Worm (Caenorhabditis elegans) whole organism, young adult: ENCODE results near the gene dmd-7.

Source experiments
- B0019.2 ChIP-seq: fragments of 200-800 bp; sonication (Bioruptor generic); conservative IDR thresholded peaks from 2 replicates; pipeline ENCODE4 v1.3.6; 2022; ENCODE audit warnings: missing genetic modification reagents, missing genetic modification characterization, missing compliant biosample characterization
- C06A6.2 ChIP-seq: fragments of 200-800 bp; sonication (Bioruptor generic); conservative IDR thresholded peaks from 2 replicates; pipeline ENCODE4 v1.3.6; 2022; ENCODE audit warnings: missing genetic modification characterization, missing compliant biosample characterization
- C17E4.6 ChIP-seq: fragments of 200-800 bp; sonication (Bioruptor generic); IDR thresholded peaks from 2 replicates; pipeline ENCODE4 v1.3.6; 2022; ENCODE audit warnings: missing genetic modification reagents, missing genetic modification characterization, missing compliant biosample characterization
- F10E7.11 ChIP-seq: sonication (generic microtip); optimal IDR thresholded peaks from 2 replicates; lab custom pipeline; 2017; ENCODE audit warnings: mild to moderate bottlenecking, missing genetic modification characterization, moderate library complexity, missing compliant biosample characterization
- F23B12.7 ChIP-seq: sonication (generic microtip); optimal IDR thresholded peaks from 2 replicates; lab custom pipeline; 2017; ENCODE audit warnings: missing genetic modification characterization, mild to moderate bottlenecking, missing compliant biosample characterization, antibody characterized with exemption, moderate library complexity; ENCODE audit not compliant: insufficient read depth
- F49E8.2 ChIP-seq: sonication (generic microtip); optimal IDR thresholded peaks from 3 replicates; lab custom pipeline; 2017; ENCODE audit warnings: missing genetic modification characterization, mild to moderate bottlenecking, missing compliant biosample characterization, antibody characterized with exemption, moderate library complexity; ENCODE audit not compliant: insufficient read depth
- K12H6.12 ChIP-seq: fragments of 200-800 bp; sonication (Bioruptor generic); optimal IDR thresholded peaks from 2 replicates; lab custom pipeline; 2018; ENCODE audit warnings: mild to moderate bottlenecking, missing genetic modification characterization, missing compliant biosample characterization
- Y79H2A.3 ChIP-seq: fragments of 200-800 bp; sonication (Bioruptor generic); conservative IDR thresholded peaks from 2 replicates; pipeline ENCODE4 v1.3.6; 2022; ENCODE audit warnings: missing genetic modification reagents, missing genetic modification characterization, missing compliant biosample characterization
- Y95B8A.8 ChIP-seq: fragments of 200-800 bp; sonication (Bioruptor generic); IDR thresholded peaks from 2 replicates; pipeline ENCODE4 v1.3.6; 2022; ENCODE audit warnings: missing genetic modification reagents, missing genetic modification characterization, missing compliant biosample characterization
- ZK185.1 ChIP-seq: sonication (generic microtip); optimal IDR thresholded peaks from 2 replicates; lab custom pipeline; 2016; ENCODE audit warnings: mild to moderate bottlenecking, missing genetic modification characterization, missing compliant biosample characterization; ENCODE audit not compliant: poor library complexity, severe bottlenecking
- bed-1 ChIP-seq: fragments of 200-800 bp; sonication (Bioruptor generic); IDR thresholded peaks from 2 replicates; pipeline ENCODE4 v1.3.6; 2022; ENCODE audit warnings: missing genetic modification reagents, missing genetic modification characterization, missing compliant biosample characterization
- cebp-2 ChIP-seq: fragments of 200-800 bp; sonication (Bioruptor generic); IDR thresholded peaks from 2 replicates; pipeline ENCODE4 v1.3.6; 2022; ENCODE audit warnings: missing genetic modification characterization, missing compliant biosample characterization
- ceh-100 ChIP-seq: fragments of 200-800 bp; sonication (Bioruptor generic); IDR thresholded peaks from 2 replicates; pipeline ENCODE4 v1.3.6; 2022; ENCODE audit warnings: missing genetic modification reagents, missing genetic modification characterization, missing compliant biosample characterization
- ceh-58 ChIP-seq: fragments of 200-800 bp; sonication (Bioruptor generic); IDR thresholded peaks from 2 replicates; pipeline ENCODE4 v1.3.6; 2022; ENCODE audit warnings: missing genetic modification characterization, missing compliant biosample characterization
- die-1 ChIP-seq: sonication (generic microtip); optimal IDR thresholded peaks from 2 replicates; lab custom pipeline; 2016; ENCODE audit warnings: missing genotype, mild to moderate bottlenecking, missing genetic modification characterization, missing compliant biosample characterization
- dpff-1 ChIP-seq: sonication (generic microtip); optimal IDR thresholded peaks from 2 replicates; lab custom pipeline; 2017; ENCODE audit warnings: mild to moderate bottlenecking, missing genetic modification characterization, missing compliant biosample characterization
- dpl-1 ChIP-seq: fragments of 150-350 bp; optimal IDR thresholded peaks from 2 replicates; lab custom pipeline; 2014; ENCODE audit warnings: missing biosample characterization, missing genetic modification reagents, missing genetic modification characterization
- egl-44 ChIP-seq: fragments of 200-800 bp; sonication (Bioruptor generic); IDR thresholded peaks from 2 replicates; pipeline ENCODE4 v1.3.6; 2022; ENCODE audit warnings: missing genetic modification reagents, missing genetic modification characterization, missing compliant biosample characterization
- fkh-3 ChIP-seq: sonication (generic microtip); optimal IDR thresholded peaks from 2 replicates; lab custom pipeline; 2016; ENCODE audit warnings: mild to moderate bottlenecking, missing genetic modification characterization, missing compliant biosample characterization
- hlh-12 ChIP-seq: sonication (generic microtip); optimal IDR thresholded peaks from 2 replicates; lab custom pipeline; 2016; ENCODE audit warnings: missing genetic modification characterization, missing compliant biosample characterization
- hlh-26 ChIP-seq: fragments of 200-800 bp; sonication (Bioruptor generic); conservative IDR thresholded peaks from 2 replicates; pipeline ENCODE4 v1.3.6; 2022; ENCODE audit warnings: missing genetic modification reagents, missing genetic modification characterization, missing compliant biosample characterization
- hmg-1.2 ChIP-seq: fragments of 200-800 bp; sonication (Bioruptor generic); IDR thresholded peaks from 2 replicates; pipeline ENCODE4 v1.3.6; 2022; ENCODE audit warnings: missing genetic modification reagents, missing genetic modification characterization, missing compliant biosample characterization
- hsf-1 ChIP-seq: fragments of 200-800 bp; sonication (Bioruptor generic); IDR thresholded peaks from 2 replicates; pipeline ENCODE4 v1.3.6; 2022; ENCODE audit warnings: missing genetic modification reagents, missing genetic modification characterization, missing compliant biosample characterization
- lag-1 ChIP-seq: fragments of 200-800 bp; sonication (Bioruptor generic); IDR thresholded peaks from 2 replicates; pipeline ENCODE4 v1.3.6; 2022; ENCODE audit warnings: missing genetic modification reagents, missing genetic modification characterization, missing compliant biosample characterization
- let-526 ChIP-seq: fragments of 200-800 bp; sonication (Bioruptor generic); IDR thresholded peaks from 2 replicates; pipeline ENCODE4 v1.3.6; 2022; ENCODE audit warnings: missing genetic modification reagents, missing genetic modification characterization, missing compliant biosample characterization
- let-607 ChIP-seq, 2 experiments: fragments of 200-800 bp in 1 of 2; sonication (Bioruptor generic) in 1 of 2; sonication (generic microtip) in 1 of 2; optimal IDR thresholded peaks; 2 replicates each; lab custom pipeline; 2016 to 2018; ENCODE audit warnings: mild to moderate bottlenecking in 2 of 2, missing compliant biosample characterization in 2 of 2, missing genetic modification characterization in 2 of 2, moderate library complexity in 2 of 2, missing genotype in 1 of 2
- lin-26 ChIP-seq: fragments of 200-800 bp; sonication (Bioruptor generic); IDR thresholded peaks from 2 replicates; pipeline ENCODE4 v1.3.6; 2022; ENCODE audit warnings: missing genetic modification reagents, missing genetic modification characterization, missing compliant biosample characterization
- lin-40 ChIP-seq: sonication (generic microtip); optimal IDR thresholded peaks from 2 replicates; lab custom pipeline; 2016; ENCODE audit warnings: missing genetic modification characterization, mild to moderate bottlenecking, missing compliant biosample characterization, missing genotype, missing genetic modification reagents
- lin-54 ChIP-seq: fragments of 200-800 bp; sonication (Bioruptor generic); optimal IDR thresholded peaks from 2 replicates; lab custom pipeline; 2018; ENCODE audit warnings: mild to moderate bottlenecking, missing genetic modification characterization, missing compliant biosample characterization
- lsl-1 ChIP-seq: fragments of 200-800 bp; sonication (Bioruptor generic); optimal IDR thresholded peaks from 2 replicates; lab custom pipeline; 2018; ENCODE audit warnings: mild to moderate bottlenecking, missing genetic modification characterization, moderate library complexity, missing compliant biosample characterization
- madf-3 ChIP-seq: fragments of 200-800 bp; sonication (Bioruptor generic); IDR thresholded peaks from 2 replicates; pipeline ENCODE4 v1.3.6; 2022; ENCODE audit warnings: missing genetic modification reagents, missing genetic modification characterization, missing compliant biosample characterization
- mxl-1 ChIP-seq: sonication (generic microtip); optimal IDR thresholded peaks from 2 replicates; lab custom pipeline; 2016; ENCODE audit warnings: missing genetic modification characterization, missing compliant biosample characterization
- nfyb-1 ChIP-seq: fragments of 200-800 bp; sonication (Bioruptor generic); IDR thresholded peaks from 2 replicates; pipeline ENCODE4 v1.3.6; 2022; ENCODE audit warnings: missing genetic modification reagents, missing genetic modification characterization, missing compliant biosample characterization
- nhr-27 ChIP-seq: fragments of 200-800 bp; sonication (Bioruptor generic); optimal IDR thresholded peaks from 2 replicates; lab custom pipeline; 2018; ENCODE audit warnings: mild to moderate bottlenecking, missing genetic modification characterization, moderate library complexity, missing compliant biosample characterization
- nhr-90 ChIP-seq: sonication (generic microtip); optimal IDR thresholded peaks from 2 replicates; lab custom pipeline; 2016; ENCODE audit warnings: missing genotype, mild to moderate bottlenecking, missing genetic modification characterization, missing compliant biosample characterization
- pbrm-1 ChIP-seq: fragments of 200-800 bp; sonication (Bioruptor generic); IDR thresholded peaks from 2 replicates; pipeline ENCODE4 v1.3.6; 2022; ENCODE audit warnings: missing genetic modification reagents, missing genetic modification characterization, missing compliant biosample characterization
- pha-4 ChIP-seq: fragments of 150-350 bp; sonication (generic microtip); optimal IDR thresholded peaks from 2 replicates; lab custom pipeline; 2014; ENCODE audit warnings: missing biosample characterization, missing genetic modification reagents, missing genetic modification characterization
- rec-8 ChIP-seq, 2 experiments: sonication (generic microtip); optimal IDR thresholded peaks; 2 replicates each; lab custom pipeline; 2016; ENCODE audit warnings: mild to moderate bottlenecking in 2 of 2, missing genetic modification characterization in 2 of 2, missing genetic modification reagents in 2 of 2, missing genotype in 2 of 2, missing biosample characterization in 1 of 2, missing compliant biosample characterization in 1 of 2, moderate library complexity in 1 of 2
- snpc-4 ChIP-seq, 5 experiments: fragments of 150-350 bp in 1 of 5; sonication (generic microtip) in 4 of 5; optimal IDR thresholded peaks; 2 replicates each; lab custom pipeline; 2014 to 2018; ENCODE audit warnings: missing genetic modification characterization in 5 of 5, missing biosample characterization in 3 of 5, antibody characterized with exemption in 2 of 5, mild to moderate bottlenecking in 2 of 5, missing compliant biosample characterization in 2 of 5, missing genotype in 2 of 5, moderate library complexity in 2 of 5, missing genetic modification reagents in 1 of 5
- tbx-9 ChIP-seq: sonication (generic microtip); optimal IDR thresholded peaks from 2 replicates; lab custom pipeline; 2016; ENCODE audit warnings: borderline replicate concordance, missing genetic modification characterization, inconsistent platforms, missing compliant biosample characterization
- ztf-22 ChIP-seq: fragments of 200-800 bp; sonication (Bioruptor generic); optimal IDR thresholded peaks from 2 replicates; lab custom pipeline; 2018; ENCODE audit warnings: mild to moderate bottlenecking, missing genetic modification characterization, moderate library complexity, missing compliant biosample characterization
- ztf-3 ChIP-seq: fragments of 200-800 bp; sonication (Bioruptor generic); optimal IDR thresholded peaks from 2 replicates; lab custom pipeline; 2018; ENCODE audit warnings: mild to moderate bottlenecking, missing genetic modification characterization, missing compliant biosample characterization
- ztf-6 ChIP-seq: fragments of 200-800 bp; sonication (Bioruptor generic); IDR thresholded peaks from 2 replicates; pipeline ENCODE4 v1.3.6; 2022; ENCODE audit warnings: missing genetic modification reagents, missing genetic modification characterization, missing compliant biosample characterization

dmd-7 gene

ce11 chrV:6259139-6259538 is 12.4 kb downstream of the dmd-7 start, which contains the start of gene K08B12.1:
K08B12.1 (plus strand) TSS chrV:6259367.
- TF ChIP-seq B0019.2 (GFP tag; lab: Robert Waterston, UW) (no peak), cebp-2 (GFP tag; lab: Robert Waterston, UW) (0 out of 2 replicates have a peak, but pooled peaks have one; percentile 49)

DNA sequence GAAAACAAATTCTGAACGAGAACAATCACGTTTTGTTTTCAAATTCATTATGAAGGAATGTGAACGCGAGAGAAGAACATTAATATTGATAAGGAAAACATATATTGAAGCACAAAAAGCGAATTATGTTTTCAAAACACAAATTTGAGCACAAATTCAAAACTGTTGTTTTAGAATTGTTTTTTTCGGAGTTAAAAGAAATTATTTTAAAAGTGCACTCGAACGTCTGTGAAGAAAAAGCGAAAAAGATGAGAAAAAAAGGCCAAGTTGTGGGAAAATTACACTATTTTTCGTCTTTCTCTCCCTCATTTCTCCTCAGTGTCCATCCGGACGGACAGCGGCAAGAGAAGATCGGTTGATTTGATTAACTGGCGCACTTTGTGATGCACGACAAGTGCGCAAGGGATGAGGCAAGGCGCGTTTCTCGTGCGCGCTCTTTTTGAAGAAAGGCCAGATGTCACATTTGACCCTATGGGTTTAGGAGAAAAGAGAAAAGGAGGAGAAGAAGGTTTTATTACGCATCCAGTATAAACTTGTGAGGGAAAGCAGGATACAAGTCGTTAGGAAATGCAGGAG is 20.6 kb downstream of the dmd-7 start, which contains the start of gene mrck-1:
TSS of gene mrck-1 (minus strand) at position 51 of the 576 bp plus-strand sequence.
- TF ChIP-seq tbx-9 (tag; lab: Kevin White, UChicago) = no peak
- TF ChIP-seq dpff-1 (tag; lab: Kevin White, UChicago) = no peak
- TF ChIP-seq dpl-1 (GFP tag; lab: Kevin White, UChicago) = peak; percentile 58
- peak; percentile 82; the same call in 1 of the 2 replicates for TF ChIP-seq madf-3 (GFP tag; lab: Robert Waterston, UW)
- no peak for TF ChIP-seq F10E7.11 (tag; lab: Kevin White, UChicago)
- TF ChIP-seq nhr-27 (tag; lab: Kevin White, UChicago) = no peak
- TF ChIP-seq hsf-1 (GFP tag; lab: Robert Waterston, UW) = no peak
- TF ChIP-seq snpc-4 (GFP tag; optimal IDR thresholded peaks at IDR 0.05; lab: Kevin White, UChicago) = peak; percentile 72
- TF ChIP-seq snpc-4 (tag; optimal IDR thresholded peaks at IDR 0.05; lab: Kevin White, UChicago) = peak in 3 of 4 experiments; percentile 61 to 65 (median 64)
- TF ChIP-seq F23B12.7 (tag; lab: Kevin White, UChicago) = peak; percentile 39
- TF ChIP-seq let-607 (tag; optimal IDR thresholded peaks at IDR 0.05; lab: Kevin White, UChicago) = peak in 1 of 2 experiments; percentile 51
- peak; percentile 85 for TF ChIP-seq C06A6.2 (GFP tag; lab: Robert Waterston, UW)
- 0 out of 2 replicates have a peak, but pooled peaks have one; percentile 18 for TF ChIP-seq C17E4.6 (GFP tag; lab: Robert Waterston, UW)
- TF ChIP-seq hlh-26 (GFP tag; lab: Robert Waterston, UW) = no peak
- peak; percentile 67 for TF ChIP-seq hmg-1.2 (GFP tag; lab: Robert Waterston, UW)
- TF ChIP-seq ceh-100 (GFP tag; lab: Robert Waterston, UW) = no peak; the same call in 1 of the 2 replicates
- peak; percentile 65 for TF ChIP-seq nfyb-1 (GFP tag; lab: Robert Waterston, UW)
- TF ChIP-seq lsl-1 (GFP tag; lab: Kevin White, UChicago) = peak; percentile 22
- TF ChIP-seq lin-54 (GFP tag; lab: Kevin White, UChicago) = peak; percentile 82
- peak; percentile 80 for TF ChIP-seq egl-44 (GFP tag; lab: Robert Waterston, UW)
- TF ChIP-seq ztf-3 (GFP tag; lab: Kevin White, UChicago) = no peak
- TF ChIP-seq pbrm-1 = peak; percentile 81
- TF ChIP-seq pha-4 = no peak
- TF ChIP-seq hlh-12 (tag; lab: Kevin White, UChicago) = no peak
- TF ChIP-seq lin-26 (GFP tag; lab: Robert Waterston, UW) = 0 out of 2 replicates have a peak, but pooled peaks have one; percentile 35
- peak; percentile 87 for TF ChIP-seq K12H6.12 (tag; lab: Kevin White, UChicago)
- TF ChIP-seq nhr-90 (tag; lab: Kevin White, UChicago) = peak; percentile 51
- peak; percentile 51 for TF ChIP-seq die-1 (tag; lab: Kevin White, UChicago)
- TF ChIP-seq F49E8.2 (tag; lab: Kevin White, UChicago) = no peak
- peak; percentile 83 for TF ChIP-seq ztf-22 (GFP tag; lab: Kevin White, UChicago)
- TF ChIP-seq ztf-6 (GFP tag; lab: Robert Waterston, UW) = no peak
- TF ChIP-seq fkh-3 (tag; lab: Kevin White, UChicago) = no peak
- no peak for TF ChIP-seq Y95B8A.8 (GFP tag; lab: Robert Waterston, UW)
- TF ChIP-seq cebp-2 (GFP tag; lab: Robert Waterston, UW) = no peak
- no peak for TF ChIP-seq Y79H2A.3 (GFP tag; lab: Robert Waterston, UW)
- no peak for TF ChIP-seq B0019.2 (GFP tag; lab: Robert Waterston, UW)
- TF ChIP-seq ZK185.1 (tag; lab: Kevin White, UChicago) = peak; percentile 81
- no peak for TF ChIP-seq ceh-58 (GFP tag; lab: Robert Waterston, UW)
- TF ChIP-seq let-526 (GFP tag; lab: Robert Waterston, UW) = no peak
- TF ChIP-seq mxl-1 (tag; lab: Kevin White, UChicago) = no peak
- TF ChIP-seq lag-1 = no peak
- peak; percentile 95 for TF ChIP-seq lin-40
- TF ChIP-seq rec-8 (tag; optimal IDR thresholded peaks at IDR 0.05; lab: Kevin White, UChicago) = no peak
- TF ChIP-seq bed-1 = no peak
